Worm (Caenorhabditis elegans) whole organism, L2 larva: ENCODE data around the gene F31E8.4.

ENCODE experiments used
- C34F6.9 ChIP-seq: fragments of 150-350 bp; optimal IDR thresholded peaks from 2 replicates; lab custom pipeline; 2014; ENCODE audit warnings: missing biosample characterization, missing genetic modification characterization
- nhr-10 ChIP-seq: sonication (generic microtip); optimal IDR thresholded peaks from 2 replicates; lab custom pipeline; 2017; ENCODE audit warnings: missing biosample characterization, missing genetic modification characterization
- nhr-77 ChIP-seq: fragments of 150-350 bp; optimal IDR thresholded peaks from 2 replicates; lab custom pipeline; 2014; ENCODE audit warnings: missing biosample characterization, missing genetic modification characterization
- unc-55 ChIP-seq: fragments of 150-350 bp; sonication (generic microtip); optimal IDR thresholded peaks from 3 replicates; lab custom pipeline; 2014; ENCODE audit warnings: missing biosample characterization, missing genetic modification reagents, missing genetic modification characterization
- zag-1 ChIP-seq: fragments of 150-350 bp; optimal IDR thresholded peaks from 2 replicates; lab custom pipeline; 2014; ENCODE audit warnings: missing biosample characterization, missing genetic modification characterization

- TF ChIP-seq nhr-77 (no peak), zag-1 (no peak), C34F6.9 (no peak), nhr-10 (tag; lab: Kevin White, UChicago) (no peak), unc-55 (GFP tag; lab: Kevin White, UChicago) (no peak)
Measured at ce11 chrII:6810663-6811062, 10.7 kb upstream of the F31E8.4 start, which contains the start of gene snt-1.
